Worm (Caenorhabditis elegans) whole organism, young adult: ENCODE data around the gene idi-1.

ENCODE experiments used
- F37B4.10 ChIP-seq: fragments of 200-800 bp; sonication (Bioruptor generic); IDR thresholded peaks from 2 replicates; pipeline ENCODE4 v1.3.6; 2022; ENCODE audit warnings: missing genetic modification characterization, missing compliant biosample characterization
- K12H6.12 ChIP-seq: fragments of 200-800 bp; sonication (Bioruptor generic); optimal IDR thresholded peaks from 2 replicates; lab custom pipeline; 2018; ENCODE audit warnings: mild to moderate bottlenecking, missing genetic modification characterization, missing compliant biosample characterization
- ceh-27 ChIP-seq: fragments of 200-800 bp; sonication (Bioruptor generic); optimal IDR thresholded peaks from 2 replicates; lab custom pipeline; 2018; ENCODE audit warnings: mild to moderate bottlenecking, missing genetic modification characterization, moderate library complexity, missing compliant biosample characterization
- ceh-91 ChIP-seq: fragments of 200-800 bp; sonication (Bioruptor generic); IDR thresholded peaks from 2 replicates; pipeline ENCODE4 v1.3.6; 2022; ENCODE audit warnings: missing genetic modification reagents, missing genetic modification characterization, missing compliant biosample characterization
- him-1 ChIP-seq: sonication (generic microtip); optimal IDR thresholded peaks from 2 replicates; lab custom pipeline; 2016; ENCODE audit warnings: missing genotype, missing genetic modification reagents, missing genetic modification characterization, missing compliant biosample characterization
- lag-1 ChIP-seq: fragments of 200-800 bp; sonication (Bioruptor generic); IDR thresholded peaks from 2 replicates; pipeline ENCODE4 v1.3.6; 2022; ENCODE audit warnings: missing genetic modification reagents, missing genetic modification characterization, missing compliant biosample characterization
- madf-8 ChIP-seq: fragments of 200-800 bp; sonication (Bioruptor generic); conservative IDR thresholded peaks from 2 replicates; pipeline ENCODE4 v1.3.6; 2022; ENCODE audit warnings: missing genetic modification reagents, missing genetic modification characterization, missing compliant biosample characterization
- mel-28 ChIP-seq: sonication (generic microtip); optimal IDR thresholded peaks from 2 replicates; lab custom pipeline; 2016; ENCODE audit warnings: borderline replicate concordance, mild to moderate bottlenecking, missing genetic modification characterization, missing compliant biosample characterization
- mes-4 ChIP-seq: sonication (generic microtip); optimal IDR thresholded peaks from 2 replicates; lab custom pipeline; 2016; ENCODE audit warnings: missing genotype, missing genetic modification characterization, missing compliant biosample characterization
- pha-4 ChIP-seq: fragments of 150-350 bp; sonication (generic microtip); optimal IDR thresholded peaks from 2 replicates; lab custom pipeline; 2014; ENCODE audit warnings: missing biosample characterization, missing genetic modification reagents, missing genetic modification characterization
- unc-130 ChIP-seq: sonication (generic microtip); optimal IDR thresholded peaks from 2 replicates; lab custom pipeline; 2016; ENCODE audit warnings: missing genetic modification reagents, missing genetic modification characterization, missing compliant biosample characterization

DNA sequence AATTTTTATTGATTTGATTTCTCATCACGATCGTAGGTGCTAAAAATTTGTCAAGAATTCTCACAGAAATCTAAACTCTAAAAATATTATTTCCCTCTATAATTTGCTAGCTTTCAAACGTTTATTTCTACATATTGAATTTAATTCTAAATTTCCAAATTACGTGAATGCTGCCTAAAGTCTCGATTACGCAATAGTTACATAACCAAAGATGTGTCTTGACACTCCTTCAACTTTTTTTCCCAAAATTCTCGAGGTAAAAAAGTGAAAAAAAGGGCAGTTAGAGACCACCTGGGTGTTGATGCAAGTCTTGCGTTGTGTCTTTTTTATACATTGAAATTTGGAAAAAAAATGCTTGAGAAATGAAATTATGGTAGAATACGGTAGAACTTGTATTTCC is 39.7 kb upstream of the idi-1 start:
- TF ChIP-seq lag-1 (no peak), ceh-27 (no peak), madf-8 (no peak), him-1 (tag; lab: Kevin White, UChicago) (no peak), F37B4.10 (GFP tag; lab: Robert Waterston, UW) (no peak), unc-130 (no peak), pha-4 (tag; lab: Kevin White, UChicago) (no peak), mel-28 (tag; lab: Kevin White, UChicago) (no peak), ceh-91 (no peak), K12H6.12 (tag; lab: Kevin White, UChicago) (no peak), mes-4 (tag; lab: Kevin White, UChicago) (no peak)
